Worm (Caenorhabditis elegans) whole organism, L4 larva: ENCODE data around the gene dap-3.

Source experiments
- D1046.2 ChIP-seq: fragments of 200-800 bp; sonication (Bioruptor generic); IDR thresholded peaks from 2 replicates; pipeline ENCODE4 v1.3.6; 2022; ENCODE audit warnings: missing genetic modification characterization, missing compliant biosample characterization
- nhr-11 ChIP-seq: fragments of 150-350 bp; optimal IDR thresholded peaks from 2 replicates; lab custom pipeline; 2014; ENCODE audit warnings: missing biosample characterization, missing genetic modification characterization
- pha-4 ChIP-seq, 2 experiments: fragments of 150-350 bp in 1 of 2; fragments of 200-800 bp in 1 of 2; sonication (Bioruptor generic) in 1 of 2; IDR thresholded peaks in 1 of 2; optimal IDR thresholded peaks in 1 of 2; 2 replicates each; pipeline versions ENCODE4 v1.3.6 to Lab custom; 2014 to 2022; ENCODE audit warnings: missing genetic modification characterization in 2 of 2, missing genetic modification reagents in 2 of 2, missing biosample characterization in 1 of 2, missing compliant biosample characterization in 1 of 2

- peak; percentile 31 for TF ChIP-seq nhr-11
- peak; percentile 81; the same call in 1 of the 2 replicates for TF ChIP-seq D1046.2 (GFP tag; lab: Robert Waterston, UW)
- TF ChIP-seq pha-4 (GFP tag; IDR thresholded peaks at IDR 0.05; lab: Robert Waterston, UW): no peak; the same call in 1 of the 2 replicates
- TF ChIP-seq pha-4 (tag; optimal IDR thresholded peaks at IDR 0.05; lab: Kevin White, UChicago): no peak
These were observed 27.4 kb upstream of the dap-3 start for ce11 chrII:10553377-10554045.
